Fruit fly (Drosophila melanogaster): ENCODE results near the gene CG17027.

dm6 chr3L:16018251-16018583 lies 38.3 kb downstream of the CG17027 start:
- TF ChIP-seq EcR (GFP tag; optimal IDR thresholded peaks at IDR 0.05), result no peak
- no peak for TF ChIP-seq CG10348 (GFP tag; IDR thresholded peaks at IDR 0.05)
